Worm (Caenorhabditis elegans): Measurements from ENCODE around the gene B0310.6.

DNA sequence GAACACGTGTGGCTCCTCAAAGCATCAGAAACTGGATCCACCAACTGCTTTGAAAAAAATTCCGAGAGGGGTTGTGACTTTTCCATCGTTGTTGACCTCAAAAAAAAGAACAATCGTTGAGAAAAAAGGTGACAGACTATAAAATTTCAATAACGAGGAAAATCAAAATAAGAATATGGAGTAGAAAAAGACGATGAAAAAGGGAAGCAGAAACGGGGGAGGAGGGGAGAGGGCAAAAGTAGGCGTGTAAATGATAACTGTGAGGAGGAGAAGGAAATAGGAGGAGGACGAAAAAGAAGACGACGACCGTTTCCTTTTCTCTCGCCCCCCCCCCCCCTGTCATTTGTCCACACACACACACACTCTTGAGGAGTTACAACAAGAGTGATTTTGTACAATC, 24.0 kb downstream of the B0310.6 start, which contains the start of gene B0310.2:
- TF ChIP-seq blmp-1 (tag; optimal IDR thresholded peaks at IDR 0.05; ENCODE audit: insufficient read depth) (no peak), nhr-23 (tag; optimal IDR thresholded peaks at IDR 0.05) (no peak), nhr-237 (tag; optimal IDR thresholded peaks at IDR 0.05) (no peak), unc-62 (GFP tag; optimal IDR thresholded peaks at IDR 0.05) (no peak), ama-1 (optimal IDR thresholded peaks at IDR 0.05) (no peak), lin-39 (tag; optimal IDR thresholded peaks at IDR 0.05) (no peak), unc-39 (tag; optimal IDR thresholded peaks at IDR 0.05) (no peak)
